Worm (Caenorhabditis elegans): ENCODE results near the gene tag-115.

The tag-115 gene

ce11 chrIV:13240078-13240841, 1.0 kb upstream of the tag-115 start, which contains the start of gene rpl-12 (continued):
- peak in 1 of 2 experiments; percentile 88 for TF ChIP-seq ZK546.5 (tag; optimal IDR thresholded peaks at IDR 0.05)
- TF ChIP-seq ceh-20 (GFP tag; IDR thresholded peaks at IDR 0.05) = peak; percentile 99
- TF ChIP-seq rbr-2 (tag; optimal IDR thresholded peaks at IDR 0.05) = peak; percentile 98
- peak; percentile 83 for TF ChIP-seq F49E8.2 (tag; optimal IDR thresholded peaks at IDR 0.05; ENCODE audit: borderline replicate concordance)
- TF ChIP-seq unc-62 (GFP tag; optimal IDR thresholded peaks at IDR 0.05 in 1 of 2) = peak; percentile 18 to 100
- TF ChIP-seq unc-62 (tag; optimal IDR thresholded peaks at IDR 0.05) = no peak
- peak; percentile 88 for TF ChIP-seq mdt-29 (GFP tag; IDR thresholded peaks at IDR 0.05)
- peak; percentile 41 for TF ChIP-seq lir-3 (tag; optimal IDR thresholded peaks at IDR 0.05)
- peak; percentile 89 for TF ChIP-seq skn-1 (tag; optimal IDR thresholded peaks at IDR 0.05)
- peak; percentile 23 for TF ChIP-seq snpc-4 (tag; optimal IDR thresholded peaks at IDR 0.05)
- peak; percentile 97 for TF ChIP-seq zfp-3 (GFP tag; conservative IDR thresholded peaks at IDR 0.05)
- TF ChIP-seq hif-1 (tag; optimal IDR thresholded peaks at IDR 0.05) = peak; percentile 82 to 95
- TF ChIP-seq vab-7 (GFP tag; IDR thresholded peaks at IDR 0.05) = peak; percentile 97
- TF ChIP-seq unc-130 (GFP tag; optimal IDR thresholded peaks at IDR 0.05) = peak; percentile 94
- peak; percentile 99 for TF ChIP-seq dmd-6 (GFP tag; IDR thresholded peaks at IDR 0.05)
- peak; percentile 97 for TF ChIP-seq madf-9 (GFP tag; conservative IDR thresholded peaks at IDR 0.05)
- TF ChIP-seq gei-8 (GFP tag; optimal IDR thresholded peaks at IDR 0.05) = peak; percentile 23
- peak; percentile 22 for TF ChIP-seq ceh-82 (tag; optimal IDR thresholded peaks at IDR 0.05)
- peak; percentile 49 for TF ChIP-seq pqm-1 (tag; optimal IDR thresholded peaks at IDR 0.05)
- peak; percentile 99 for TF ChIP-seq zfp-2 (tag; optimal IDR thresholded peaks at IDR 0.05)
- TF ChIP-seq nhr-10 (tag; optimal IDR thresholded peaks at IDR 0.05) = peak; percentile 77
- TF ChIP-seq ces-1 (GFP tag; optimal IDR thresholded peaks at IDR 0.05) = peak; percentile 97
- TF ChIP-seq R02D3.7 (tag; optimal IDR thresholded peaks at IDR 0.05) = no peak
- peak; percentile 88 for TF ChIP-seq zip-2 (tag; optimal IDR thresholded peaks at IDR 0.05)
- TF ChIP-seq lin-15B (tag; optimal IDR thresholded peaks at IDR 0.05) = peak; percentile 97
- peak; percentile 97 for TF ChIP-seq spr-1 (tag; optimal IDR thresholded peaks at IDR 0.05)
- peak; percentile 87 for TF ChIP-seq Y48G9A.11 (GFP tag; IDR thresholded peaks at IDR 0.05)
- peak; percentile 93 for TF ChIP-seq php-3 (GFP tag; IDR thresholded peaks at IDR 0.05)
- TF ChIP-seq zag-1 (tag; optimal IDR thresholded peaks at IDR 0.05) = peak; percentile 58
- peak in 1 of 2 experiments; percentile 89 for TF ChIP-seq mdl-1 (tag; optimal IDR thresholded peaks at IDR 0.05)
- peak; percentile 98 for TF ChIP-seq dpl-1 (GFP tag; optimal IDR thresholded peaks at IDR 0.05)
- TF ChIP-seq mxl-3 (GFP tag; optimal IDR thresholded peaks at IDR 0.05) = no peak
- peak; percentile 65 for TF ChIP-seq fos-1 (tag; optimal IDR thresholded peaks at IDR 0.05)
- TF ChIP-seq lin-1 (GFP tag; IDR thresholded peaks at IDR 0.05) = peak; percentile 90
- peak; percentile 98 for TF ChIP-seq hmg-1.1 (GFP tag; IDR thresholded peaks at IDR 0.05)

- TF ChIP-seq ceh-28 (tag; optimal IDR thresholded peaks at IDR 0.05) = no peak
- TF ChIP-seq zfp-2 (tag; optimal IDR thresholded peaks at IDR 0.05) = no peak
- no peak for TF ChIP-seq fos-1 (tag; optimal IDR thresholded peaks at IDR 0.05)
- no peak for TF ChIP-seq hmg-1.1 (GFP tag; IDR thresholded peaks at IDR 0.05)
- TF ChIP-seq madf-5 (GFP tag; IDR thresholded peaks at IDR 0.05) = no peak
- TF ChIP-seq nhr-42 (GFP tag; IDR thresholded peaks at IDR 0.05) = no peak
- TF ChIP-seq set-16 (GFP tag; IDR thresholded peaks at IDR 0.05) = no peak
- TF ChIP-seq lin-13 (GFP tag; optimal IDR thresholded peaks at IDR 0.05) = no peak
- TF ChIP-seq aha-1 (tag) = no peak
- TF ChIP-seq Y75B8A.6 (GFP tag; IDR thresholded peaks at IDR 0.05) = no peak
Measured at ce11 chrIV:13236485-13236884, 2.7 kb downstream of the tag-115 start, which contains the start of gene pwp-1. Gene pwp-1 (minus strand): TSS chrIV:13236585.

Measured in whole organism, L4 larva.